Fruit fly (Drosophila melanogaster): Measurements from ENCODE around the gene CG12991.

CG12991 gene

DNA sequence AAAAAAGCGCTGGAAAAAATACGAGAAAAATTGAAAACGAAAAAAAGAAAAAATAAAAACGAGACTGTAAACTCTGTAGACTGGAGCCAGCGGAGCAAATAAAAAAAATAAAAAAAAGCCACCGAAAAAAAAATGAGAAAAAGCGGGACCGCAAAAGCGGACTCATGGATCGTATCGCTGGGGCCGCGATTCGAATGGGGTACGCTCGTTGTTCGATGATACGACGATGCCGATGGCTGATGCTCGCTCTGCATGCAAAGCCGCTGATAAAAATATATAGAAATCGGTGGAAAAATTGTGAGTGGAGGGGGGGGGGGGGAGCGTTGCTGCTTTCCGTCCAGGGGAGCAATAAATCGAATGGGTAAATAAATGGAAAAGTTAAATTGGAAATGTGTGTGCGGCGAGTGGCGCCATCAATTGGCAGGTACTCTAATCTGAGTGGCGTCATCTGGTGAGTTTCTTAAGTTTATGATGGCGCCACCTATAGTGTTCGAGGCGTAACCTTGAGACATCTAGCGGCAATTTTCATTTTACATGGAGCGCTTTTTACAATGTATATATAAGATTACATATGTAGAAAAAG lies 48.0 kb upstream of the CG12991 start (continued):
- TF ChIP-seq CG12659 (GFP tag; optimal IDR thresholded peaks at IDR 0.05) (peak; percentile 43), CG3281 (GFP tag; optimal IDR thresholded peaks at IDR 0.05) (no peak), Poxn (GFP tag; IDR thresholded peaks at IDR 0.05) (peak; percentile 42; the same call in 1 of the 2 replicates), CG6854 (GFP tag; optimal IDR thresholded peaks at IDR 0.05) (no peak), HLH4C (GFP tag; IDR thresholded peaks at IDR 0.05; ENCODE audit: partially characterized antibody) (no peak), CG8388 (GFP tag; optimal IDR thresholded peaks at IDR 0.05) (no peak), gt (GFP tag; IDR thresholded peaks at IDR 0.05) (peak; percentile 54; the same call in 1 of the 2 replicates), CoRest (tag; optimal IDR thresholded peaks at IDR 0.05) (peak; percentile 40), tgo (GFP tag; IDR thresholded peaks at IDR 0.05) (peak; percentile 71), cas (GFP tag; IDR thresholded peaks at IDR 0.05) (no peak), otp (GFP tag; IDR thresholded peaks at IDR 0.05) (peak; percentile 91), mam (GFP tag; optimal IDR thresholded peaks at IDR 0.05) (peak; percentile 28), CG10209 (GFP tag; optimal IDR thresholded peaks at IDR 0.05) (peak; percentile 52), ro (GFP tag; IDR thresholded peaks at IDR 0.05) (peak; percentile 66), C15 (GFP tag; IDR thresholded peaks at IDR 0.05) (no peak), Camta (GFP tag; optimal IDR thresholded peaks at IDR 0.05) (peak; percentile 11), knrl (GFP tag; IDR thresholded peaks at IDR 0.05; ENCODE audit: partially characterized antibody) (peak; percentile 48; the same call in 1 of the 3 replicates), jumu (GFP tag; optimal IDR thresholded peaks at IDR 0.05) (peak; percentile 63), CG6791 (GFP tag; IDR thresholded peaks at IDR 0.05; ENCODE audit: partially characterized antibody) (peak; percentile 57; the same call in 2 of the 3 replicates), CG34422 (GFP tag; IDR thresholded peaks at IDR 0.05) (peak; percentile 65; the same call in 2 of the 3 replicates), CG2875 (GFP tag; optimal IDR thresholded peaks at IDR 0.05) (peak; percentile 47), aop (GFP tag; IDR thresholded peaks at IDR 0.05) (peak; percentile 76), Fer1 (GFP tag; optimal IDR thresholded peaks at IDR 0.05) (no peak), da (GFP tag; optimal IDR thresholded peaks at IDR 0.05) (peak; percentile 54), zfh2 (GFP tag; optimal IDR thresholded peaks at IDR 0.05) (no peak), CG1603 (tag; optimal IDR thresholded peaks at IDR 0.05) (peak; percentile 71), Ada2b (GFP tag; IDR thresholded peaks at IDR 0.05) (peak; percentile 76), chn (GFP tag; optimal IDR thresholded peaks at IDR 0.05) (peak; percentile 31), gcm2 (GFP tag; optimal IDR thresholded peaks at IDR 0.05) (no peak), CG11696 (GFP tag; IDR thresholded peaks at IDR 0.05) (peak; percentile 58), CG31388 (GFP tag; optimal IDR thresholded peaks at IDR 0.05) (no peak), Awh (GFP tag; IDR thresholded peaks at IDR 0.05) (peak; percentile 70), CG12104 (GFP tag; optimal IDR thresholded peaks at IDR 0.05) (no peak), CG6175 (GFP tag; IDR thresholded peaks at IDR 0.05) (peak; percentile 62; the same call in 1 of the 3 replicates), CG4707 (GFP tag; optimal IDR thresholded peaks at IDR 0.05) (no peak), lilli (GFP tag; optimal IDR thresholded peaks at IDR 0.05) (peak; percentile 55), CG9437 (GFP tag; optimal IDR thresholded peaks at IDR 0.05) (peak; percentile 8), CG5180 (GFP tag; optimal IDR thresholded peaks at IDR 0.05) (peak; percentile 53), CG9817 (tag; optimal IDR thresholded peaks at IDR 0.05) (peak; percentile 78), zen2 (GFP tag; IDR thresholded peaks at IDR 0.05; ENCODE audit: partially characterized antibody) (no peak), ftz-f1 (GFP tag; optimal IDR thresholded peaks at IDR 0.05) (peak; percentile 67), CG17912 (GFP tag; optimal IDR thresholded peaks at IDR 0.05) (peak; percentile 77), Jarid2 (GFP tag; optimal IDR thresholded peaks at IDR 0.05) (peak; percentile 25), HLH3B (GFP tag; IDR thresholded peaks at IDR 0.05) (peak; percentile 61; the same call in 1 of the 2 replicates), cato (GFP tag; optimal IDR thresholded peaks at IDR 0.05; ENCODE audit: borderline replicate concordance) (no peak), eyg (GFP tag; optimal IDR thresholded peaks at IDR 0.05) (no peak), CG3847 (GFP tag; IDR thresholded peaks at IDR 0.05) (peak; percentile 76), CG4282 (GFP tag; optimal IDR thresholded peaks at IDR 0.05) (no peak), CG2120 (GFP tag; optimal IDR thresholded peaks at IDR 0.05) (peak; percentile 49), Ptx1 (GFP tag; IDR thresholded peaks at IDR 0.05) (peak; percentile 86)

Measured in whole organism, embryonic.